Fruit fly (Drosophila melanogaster): ENCODE measurements around the gene SmD2.

DNA sequence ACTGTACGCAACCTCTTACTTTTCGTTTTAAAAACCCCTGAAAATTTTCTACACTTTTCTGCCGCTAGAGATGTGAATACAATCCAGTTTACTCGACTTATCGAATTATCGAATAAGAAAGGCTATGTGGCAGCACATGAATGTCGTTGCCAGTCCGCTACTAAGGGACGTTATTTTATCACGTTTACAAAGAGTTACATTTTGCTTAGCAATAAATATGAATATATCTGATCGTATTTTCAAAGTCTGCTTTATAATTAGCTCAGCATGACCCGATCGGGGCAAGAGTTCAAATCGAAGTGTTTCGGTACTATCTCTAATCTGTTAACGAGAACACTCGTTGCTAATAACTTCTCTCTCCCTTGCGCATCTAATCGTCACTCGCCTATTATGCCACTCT, 22.4 kb upstream of the SmD2 start, which contains the start of gene CG42724:
- TF ChIP-seq lola (GFP tag; optimal IDR thresholded peaks at IDR 0.05) (no peak), CrebA (GFP tag; optimal IDR thresholded peaks at IDR 0.05; ENCODE audit: borderline replicate concordance) (no peak), CG32264 (GFP tag; optimal IDR thresholded peaks at IDR 0.05) (no peak), Hr78 (GFP tag; optimal IDR thresholded peaks at IDR 0.05) (no peak), br (GFP tag; optimal IDR thresholded peaks at IDR 0.05) (no peak), Myc (optimal IDR thresholded peaks at IDR 0.05) (peak; percentile 30), Jra (GFP tag; optimal IDR thresholded peaks at IDR 0.05) (no peak), h (GFP tag; optimal IDR thresholded peaks at IDR 0.05) (no peak), sage (GFP tag; optimal IDR thresholded peaks at IDR 0.05) (no peak), dl (GFP tag; optimal IDR thresholded peaks at IDR 0.05; ENCODE audit: insufficient read depth in 1 of 2, partially characterized antibody in 2 of 2) (no peak), Dfd (GFP tag; optimal IDR thresholded peaks at IDR 0.05) (no peak), pan (optimal IDR thresholded peaks at IDR 0.05) (no peak), OdsH (GFP tag; optimal IDR thresholded peaks at IDR 0.05) (no peak)

Measured in whole organism, wandering third instar larva.